Worm (Caenorhabditis elegans) whole organism, L4 larva: ENCODE measurements around the gene dmsr-10.

ENCODE experiments used
- D1046.2 ChIP-seq: fragments of 200-800 bp; sonication (Bioruptor generic); IDR thresholded peaks from 2 replicates; pipeline ENCODE4 v1.3.6; 2022; ENCODE audit warnings: missing genetic modification characterization, missing compliant biosample characterization
- F10B5.3 ChIP-seq: sonication (generic microtip); optimal IDR thresholded peaks from 2 replicates; lab custom pipeline; 2016; ENCODE audit warnings: mild to moderate bottlenecking, missing genetic modification characterization, missing compliant biosample characterization
- R02D3.7 ChIP-seq: fragments of 150-350 bp; sonication (generic microtip); optimal IDR thresholded peaks from 3 replicates; lab custom pipeline; 2014; ENCODE audit warnings: missing biosample characterization, missing genetic modification characterization
- Y5F2A.4 ChIP-seq: fragments of 200-800 bp; sonication (Bioruptor generic); optimal IDR thresholded peaks from 2 replicates; lab custom pipeline; 2018; ENCODE audit warnings: mild to moderate bottlenecking, missing genetic modification characterization, missing compliant biosample characterization
- Y75B8A.6 ChIP-seq: fragments of 200-800 bp; sonication (Bioruptor generic); IDR thresholded peaks from 2 replicates; pipeline ENCODE4 v1.3.6; 2022; ENCODE audit warnings: missing genetic modification reagents, missing genetic modification characterization, missing compliant biosample characterization
- ZK546.5 ChIP-seq, 2 experiments: sonication (generic microtip); optimal IDR thresholded peaks; 2 replicates each; lab custom pipeline; 2017; ENCODE audit warnings: missing biosample characterization in 2 of 2, missing genetic modification characterization in 2 of 2
- aly-2 ChIP-seq: sonication (generic microtip); optimal IDR thresholded peaks from 2 replicates; lab custom pipeline; 2018; ENCODE audit warnings: missing biosample characterization, missing genetic modification characterization
- arid-1 ChIP-seq: fragments of 200-800 bp; sonication (Bioruptor generic); conservative IDR thresholded peaks from 2 replicates; pipeline ENCODE4 v1.3.6; 2022; ENCODE audit warnings: missing genetic modification reagents, missing genetic modification characterization, missing compliant biosample characterization
- ceh-28 ChIP-seq: fragments of 150-350 bp; optimal IDR thresholded peaks from 2 replicates; lab custom pipeline; 2014; ENCODE audit warnings: missing biosample characterization, missing genetic modification reagents, missing genetic modification characterization
- ceh-32 ChIP-seq: sonication (generic microtip); optimal IDR thresholded peaks from 2 replicates; lab custom pipeline; 2016; ENCODE audit warnings: mild to moderate bottlenecking, missing genetic modification characterization, missing compliant biosample characterization; ENCODE audit not compliant: poor library complexity
- ceh-62 ChIP-seq: sonication (generic microtip); optimal IDR thresholded peaks from 2 replicates; lab custom pipeline; 2017; ENCODE audit warnings: missing biosample characterization, missing genetic modification characterization
- ces-1 ChIP-seq: fragments of 150-350 bp; sonication (generic microtip); optimal IDR thresholded peaks from 4 replicates; lab custom pipeline; 2014; ENCODE audit warnings: missing biosample characterization, missing genetic modification reagents, missing genetic modification characterization
- cey-2 ChIP-seq: sonication (generic microtip); optimal IDR thresholded peaks from 3 replicates; lab custom pipeline; 2017; ENCODE audit warnings: missing genetic modification characterization, mild to moderate bottlenecking, missing compliant biosample characterization, antibody characterized with exemption, borderline replicate concordance; ENCODE audit not compliant: insufficient read depth
- daf-12 ChIP-seq: fragments of 150-350 bp; optimal IDR thresholded peaks from 2 replicates; lab custom pipeline; 2014; ENCODE audit warnings: missing biosample characterization, missing genetic modification reagents, missing genetic modification characterization
- daf-19 ChIP-seq: fragments of 200-800 bp; sonication (Bioruptor generic); conservative IDR thresholded peaks from 2 replicates; pipeline ENCODE4 v1.3.6; 2022; ENCODE audit warnings: missing genetic modification characterization, missing compliant biosample characterization
- dmd-6 ChIP-seq: fragments of 200-800 bp; sonication (Bioruptor generic); IDR thresholded peaks from 2 replicates; pipeline ENCODE4 v1.3.6; 2022; ENCODE audit warnings: missing genetic modification reagents, missing genetic modification characterization, missing compliant biosample characterization
- dmd-9 ChIP-seq: fragments of 200-800 bp; sonication (Bioruptor generic); IDR thresholded peaks from 2 replicates; pipeline ENCODE4 v1.3.6; 2022; ENCODE audit warnings: missing genetic modification reagents, missing genetic modification characterization, missing compliant biosample characterization
- dpl-1 ChIP-seq: fragments of 150-350 bp; optimal IDR thresholded peaks from 2 replicates; lab custom pipeline; 2014; ENCODE audit warnings: missing biosample characterization, missing genetic modification reagents, missing genetic modification characterization
- dve-1 ChIP-seq: sonication (generic microtip); optimal IDR thresholded peaks from 2 replicates; lab custom pipeline; 2017; ENCODE audit warnings: antibody characterized with exemption, mild to moderate bottlenecking, missing genetic modification characterization, missing compliant biosample characterization; ENCODE audit not compliant: insufficient read depth
- fkh-10 ChIP-seq: fragments of 150-350 bp; optimal IDR thresholded peaks from 2 replicates; lab custom pipeline; 2014; ENCODE audit warnings: missing biosample characterization, missing genetic modification reagents, missing genetic modification characterization
- lim-7 ChIP-seq: fragments of 200-800 bp; sonication (Bioruptor generic); IDR thresholded peaks from 2 replicates; pipeline ENCODE4 v1.3.6; 2022; ENCODE audit warnings: missing genetic modification characterization, missing compliant biosample characterization
- lsy-2 ChIP-seq, 2 experiments: fragments of 150-350 bp in 1 of 2; sonication (generic microtip) in 1 of 2; optimal IDR thresholded peaks; 2 replicates each; lab custom pipeline; 2014 to 2017; ENCODE audit warnings: missing biosample characterization in 2 of 2, missing genetic modification characterization in 2 of 2
- madf-5 ChIP-seq, 2 experiments: fragments of 200-800 bp; sonication (Bioruptor generic); IDR thresholded peaks; 2 replicates each; pipeline ENCODE4 v1.3.6; 2022; ENCODE audit warnings: missing compliant biosample characterization in 2 of 2, missing genetic modification characterization in 2 of 2
- nhr-102 ChIP-seq: sonication (generic microtip); optimal IDR thresholded peaks from 2 replicates; lab custom pipeline; 2016; ENCODE audit warnings: mild to moderate bottlenecking, missing genetic modification characterization, moderate library complexity, missing compliant biosample characterization
- nhr-25 ChIP-seq: sonication (generic microtip); optimal IDR thresholded peaks from 2 replicates; lab custom pipeline; 2017; ENCODE audit warnings: missing genetic modification characterization, mild to moderate bottlenecking, missing compliant biosample characterization, antibody characterized with exemption, moderate library complexity, borderline replicate concordance; ENCODE audit not compliant: insufficient read depth
- nhr-28 ChIP-seq: fragments of 150-350 bp; optimal IDR thresholded peaks from 2 replicates; lab custom pipeline; 2014; ENCODE audit warnings: missing biosample characterization, missing genetic modification characterization
- nhr-41 ChIP-seq: fragments of 200-800 bp; sonication (Bioruptor generic); IDR thresholded peaks from 2 replicates; pipeline ENCODE4 v1.3.6; 2022; ENCODE audit warnings: missing genetic modification reagents, missing genetic modification characterization, missing compliant biosample characterization
- nhr-42 ChIP-seq: fragments of 200-800 bp; sonication (Bioruptor generic); IDR thresholded peaks from 2 replicates; pipeline ENCODE4 v1.3.6; 2022; ENCODE audit warnings: missing genetic modification characterization, missing compliant biosample characterization
- nhr-77 ChIP-seq: fragments of 150-350 bp; optimal IDR thresholded peaks from 2 replicates; lab custom pipeline; 2014; ENCODE audit warnings: missing biosample characterization, missing genetic modification characterization
- php-3 ChIP-seq: fragments of 200-800 bp; sonication (Bioruptor generic); IDR thresholded peaks from 2 replicates; pipeline ENCODE4 v1.3.6; 2022; ENCODE audit warnings: missing genetic modification reagents, missing genetic modification characterization, missing compliant biosample characterization
- rbr-2 ChIP-seq: sonication (generic microtip); optimal IDR thresholded peaks from 2 replicates; lab custom pipeline; 2016; ENCODE audit warnings: missing genotype, missing genetic modification characterization, missing compliant biosample characterization
- snpc-1.2 ChIP-seq: fragments of 200-800 bp; sonication (Bioruptor generic); IDR thresholded peaks from 2 replicates; pipeline ENCODE4 v1.3.6; 2022; ENCODE audit warnings: missing genetic modification reagents, missing genetic modification characterization, missing compliant biosample characterization
- snpc-4 ChIP-seq: fragments of 150-350 bp; optimal IDR thresholded peaks from 2 replicates; lab custom pipeline; 2014; ENCODE audit warnings: missing biosample characterization, missing genetic modification characterization
- unc-130 ChIP-seq: sonication (generic microtip); optimal IDR thresholded peaks from 2 replicates; lab custom pipeline; 2016; ENCODE audit warnings: missing genetic modification reagents, missing genetic modification characterization, missing compliant biosample characterization
- vab-7 ChIP-seq: fragments of 200-800 bp; sonication (Bioruptor generic); IDR thresholded peaks from 2 replicates; pipeline ENCODE4 v1.3.6; 2022; ENCODE audit warnings: missing genetic modification reagents, missing genetic modification characterization, missing compliant biosample characterization
- zfp-2 ChIP-seq: sonication (generic microtip); optimal IDR thresholded peaks from 2 replicates; lab custom pipeline; 2016; ENCODE audit warnings: mild to moderate bottlenecking, missing genetic modification characterization, missing compliant biosample characterization
- zip-11 ChIP-seq: fragments of 200-800 bp; sonication (Bioruptor generic); IDR thresholded peaks from 2 replicates; pipeline ENCODE4 v1.3.6; 2022; ENCODE audit warnings: missing genetic modification characterization, missing compliant biosample characterization

Gene dmsr-10

DNA sequence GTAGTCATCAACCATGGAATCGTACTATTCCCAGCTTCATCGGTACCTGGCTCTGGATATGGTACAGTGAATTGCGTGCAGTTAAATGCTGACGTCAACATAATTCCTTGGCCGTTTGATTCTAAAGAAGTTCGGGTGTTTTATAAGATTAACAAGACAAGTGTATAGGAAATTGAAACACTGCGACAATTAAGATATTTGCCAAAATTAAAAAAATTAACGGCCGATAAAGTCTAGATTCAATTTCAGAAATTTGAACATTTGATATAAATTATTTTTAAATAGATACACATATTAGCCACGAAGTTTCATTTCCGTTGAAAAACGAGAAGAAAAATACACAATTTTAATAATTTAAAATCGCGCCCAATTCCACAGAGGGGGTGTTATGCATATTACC lies 4.6 kb upstream of the dmsr-10 start, which contains the start of gene dmsr-12:
Gene dmsr-12, minus strand, starts transcription at position 101 of the 400 bp plus-strand sequence.
- no peak for TF ChIP-seq nhr-42
- TF ChIP-seq aly-2 (tag; lab: Kevin White, UChicago), result no peak
- no peak for TF ChIP-seq snpc-4
- TF ChIP-seq D1046.2 (GFP tag; lab: Robert Waterston, UW), result no peak
- no peak for TF ChIP-seq daf-12 (tag; lab: Kevin White, UChicago)
- no peak for TF ChIP-seq nhr-28
- TF ChIP-seq Y75B8A.6 (GFP tag; lab: Robert Waterston, UW), result no peak
- TF ChIP-seq dmd-6 (GFP tag; lab: Robert Waterston, UW), result no peak
- TF ChIP-seq unc-130, result no peak
- no peak for TF ChIP-seq dmd-9 (GFP tag; lab: Robert Waterston, UW)
- TF ChIP-seq lsy-2 (tag; optimal IDR thresholded peaks at IDR 0.05; lab: Kevin White, UChicago), result no peak
- no peak for TF ChIP-seq ceh-32 (tag; lab: Kevin White, UChicago)
- TF ChIP-seq ceh-62 (tag; lab: Kevin White, UChicago), result no peak
- TF ChIP-seq, all 104 proteins: peak for 0

DNA sequence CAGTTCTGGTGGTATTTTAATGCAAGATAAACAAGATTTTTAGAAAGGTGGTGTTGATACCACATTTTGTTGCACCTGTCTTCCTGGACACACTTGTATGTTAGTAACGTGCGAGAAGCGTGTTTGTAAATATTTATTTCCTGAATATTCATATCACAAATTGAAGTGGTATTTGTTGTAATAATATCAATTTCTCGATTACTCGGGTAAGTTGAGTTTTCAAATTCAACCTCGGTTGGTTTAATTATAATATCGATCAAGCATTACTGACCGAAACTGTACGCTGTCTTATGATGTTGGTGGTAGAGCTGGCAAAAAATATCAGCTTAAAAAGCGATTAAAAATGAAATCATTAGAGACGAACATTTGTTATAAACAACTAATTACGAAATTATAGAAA lies 2.2 kb upstream of the dmsr-10 start, which contains the start of gene dmsr-11:
Gene dmsr-11, minus strand, starts transcription at position 101 of the 400 bp plus-strand sequence.
- TF ChIP-seq madf-5 (GFP tag; IDR thresholded peaks at IDR 0.05; lab: Robert Waterston, UW) (no peak), ZK546.5 (tag; optimal IDR thresholded peaks at IDR 0.05; lab: Kevin White, UChicago) (no peak), zfp-2 (tag; lab: Kevin White, UChicago) (no peak), lsy-2 (tag; optimal IDR thresholded peaks at IDR 0.05; lab: Kevin White, UChicago) (no peak), arid-1 (GFP tag; lab: Robert Waterston, UW) (no peak), nhr-77 (tag; lab: Kevin White, UChicago) (no peak), snpc-1.2 (GFP tag; lab: Robert Waterston, UW) (no peak), ces-1 (GFP tag; lab: Kevin White, UChicago) (no peak), nhr-25 (no peak), dve-1 (tag; lab: Kevin White, UChicago) (no peak), nhr-102 (tag; lab: Kevin White, UChicago) (no peak), rbr-2 (no peak), nhr-41 (GFP tag; lab: Robert Waterston, UW) (no peak), dpl-1 (no peak), dmd-9 (GFP tag; lab: Robert Waterston, UW) (no peak), cey-2 (tag; lab: Kevin White, UChicago) (no peak)

DNA sequence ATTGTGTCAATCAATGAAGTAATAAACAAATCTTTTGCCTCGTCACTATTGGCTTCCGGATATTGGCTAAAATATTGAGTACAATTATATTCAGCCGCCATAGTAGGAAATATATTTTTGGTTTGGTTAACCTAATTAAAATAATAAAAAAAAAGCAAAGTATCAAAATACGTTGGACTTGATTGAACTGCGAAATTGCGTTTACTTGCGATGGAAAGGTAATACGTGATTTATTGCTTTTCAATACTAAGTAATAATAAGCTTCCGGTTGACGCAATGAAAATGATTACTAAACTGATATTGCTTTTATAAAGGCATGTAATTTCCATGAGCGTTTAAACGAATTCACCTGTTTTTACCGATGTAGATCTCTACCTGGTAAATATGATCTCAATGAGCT lies 2.2 kb downstream of the dmsr-10 start, which contains the start of gene dmsr-9:
Gene dmsr-9, minus strand, starts transcription at position 101 of the 400 bp plus-strand sequence.
- no peak for TF ChIP-seq vab-7
- TF ChIP-seq F10B5.3, result no peak
- no peak for TF ChIP-seq R02D3.7 (tag; lab: Kevin White, UChicago)
- TF ChIP-seq daf-19 (GFP tag; lab: Robert Waterston, UW), result no peak
- no peak for TF ChIP-seq nhr-28
- TF ChIP-seq fkh-10 (GFP tag; lab: Kevin White, UChicago), result no peak
- no peak for TF ChIP-seq ceh-28 (tag; lab: Kevin White, UChicago)
- no peak for TF ChIP-seq ces-1 (GFP tag; lab: Kevin White, UChicago)
- TF ChIP-seq php-3, result no peak
- TF ChIP-seq aly-2 (tag; lab: Kevin White, UChicago), result no peak
- TF ChIP-seq zip-11 (GFP tag; lab: Robert Waterston, UW), result no peak
- no peak for TF ChIP-seq Y5F2A.4 (GFP tag; lab: Kevin White, UChicago)
- no peak for TF ChIP-seq arid-1 (GFP tag; lab: Robert Waterston, UW)
- TF ChIP-seq madf-5 (GFP tag; IDR thresholded peaks at IDR 0.05; lab: Robert Waterston, UW), result no peak
- TF ChIP-seq lim-7 (GFP tag; lab: Robert Waterston, UW), result no peak
- no peak for TF ChIP-seq zfp-2 (tag; lab: Kevin White, UChicago)
